Worm (Caenorhabditis elegans) whole organism, early embryonic: ENCODE results near the gene his-39.

ENCODE experiments used
- B0310.2 ChIP-seq: sonication (generic microtip); optimal IDR thresholded peaks from 2 replicates; lab custom pipeline; 2016; ENCODE audit warnings: mild to moderate bottlenecking, missing genetic modification characterization, missing compliant biosample characterization
- ama-1 ChIP-seq: fragments of 150-350 bp; optimal IDR thresholded peaks from 2 replicates; lab custom pipeline; 2014
- ceh-36 ChIP-seq: sonication (generic microtip); optimal IDR thresholded peaks from 2 replicates; lab custom pipeline; 2016; ENCODE audit warnings: missing genetic modification characterization, inconsistent platforms, missing compliant biosample characterization
- hmg-4 ChIP-seq: fragments of 200-800 bp; sonication (Bioruptor generic); optimal IDR thresholded peaks from 2 replicates; lab custom pipeline; 2018; ENCODE audit warnings: mild to moderate bottlenecking, missing genetic modification characterization, missing compliant biosample characterization
- hnd-1 ChIP-seq: sonication (generic microtip); optimal IDR thresholded peaks from 2 replicates; lab custom pipeline; 2016; ENCODE audit warnings: missing genetic modification characterization, missing compliant biosample characterization
- scrt-1 ChIP-seq: fragments of 200-800 bp; sonication (Bioruptor generic); IDR thresholded peaks from 2 replicates; pipeline ENCODE4 v1.3.6; 2022; ENCODE audit warnings: missing genetic modification characterization, missing compliant biosample characterization
- tbx-11 ChIP-seq: fragments of 200-800 bp; sonication (Bioruptor generic); IDR thresholded peaks from 2 replicates; pipeline ENCODE4 v1.3.6; 2022; ENCODE audit warnings: missing genetic modification characterization, missing compliant biosample characterization

ce11 chrV:8533916-8534315, 2.4 kb upstream of the his-39 start:
- TF ChIP-seq ama-1 (no peak), B0310.2 (tag; lab: Kevin White, UChicago) (no peak), scrt-1 (GFP tag; lab: Robert Waterston, UW) (no peak), hnd-1 (tag; lab: Kevin White, UChicago) (no peak), ceh-36 (tag; lab: Kevin White, UChicago) (no peak), tbx-11 (GFP tag; lab: Robert Waterston, UW) (no peak), hmg-4 (no peak)
